Worm (Caenorhabditis elegans): ENCODE results near the gene C05D12.3.

C05D12.3 gene

DNA sequence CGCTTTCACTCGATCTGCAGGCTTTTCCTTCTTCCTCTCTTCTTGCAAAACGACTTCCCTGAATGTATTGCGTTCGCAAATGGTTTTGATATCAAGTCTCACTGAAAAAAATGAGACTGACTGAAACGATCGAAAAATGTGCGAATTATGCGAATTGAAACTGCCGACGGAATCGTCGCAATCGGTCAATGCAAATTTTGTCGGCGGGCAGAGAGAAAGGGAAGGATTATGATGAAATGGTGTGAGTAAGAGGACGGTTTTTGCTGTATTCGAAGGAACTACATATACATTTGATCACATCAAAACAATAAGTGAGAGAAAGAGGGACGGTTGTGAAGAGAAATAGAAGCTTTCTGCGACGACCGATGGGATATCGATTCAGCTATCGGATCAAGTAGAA lies 9.4 kb upstream of the C05D12.3 start, which contains the start of gene C05D12.1:
TSS of gene C05D12.1 (minus strand) at position 101 of the 400 bp plus-strand sequence.
- no peak for TF ChIP-seq nhr-43 (tag; optimal IDR thresholded peaks at IDR 0.05; ENCODE audit: poor library complexity, severe bottlenecking)
- TF ChIP-seq fkh-10 (GFP tag; optimal IDR thresholded peaks at IDR 0.05), result no peak
- TF ChIP-seq nhr-237 (tag; optimal IDR thresholded peaks at IDR 0.05), result no peak
- no peak for TF ChIP-seq elt-3 (tag; optimal IDR thresholded peaks at IDR 0.05)
- TF ChIP-seq ceh-82 (tag; optimal IDR thresholded peaks at IDR 0.05), result no peak
- TF ChIP-seq ztf-4 (tag; optimal IDR thresholded peaks at IDR 0.05), result no peak
- TF ChIP-seq daf-12 (tag; optimal IDR thresholded peaks at IDR 0.05), result no peak
- no peak for TF ChIP-seq tbx-2 (tag; optimal IDR thresholded peaks at IDR 0.05)
- TF ChIP-seq pha-4 (tag; optimal IDR thresholded peaks at IDR 0.05), result no peak
- no peak for TF ChIP-seq nhr-25 (tag; optimal IDR thresholded peaks at IDR 0.05)
- no peak for TF ChIP-seq nhr-67 (tag; optimal IDR thresholded peaks at IDR 0.05)
- TF ChIP-seq eor-1 (tag; optimal IDR thresholded peaks at IDR 0.05), result no peak
- no peak for TF ChIP-seq ceh-16 (tag; optimal IDR thresholded peaks at IDR 0.05)

DNA sequence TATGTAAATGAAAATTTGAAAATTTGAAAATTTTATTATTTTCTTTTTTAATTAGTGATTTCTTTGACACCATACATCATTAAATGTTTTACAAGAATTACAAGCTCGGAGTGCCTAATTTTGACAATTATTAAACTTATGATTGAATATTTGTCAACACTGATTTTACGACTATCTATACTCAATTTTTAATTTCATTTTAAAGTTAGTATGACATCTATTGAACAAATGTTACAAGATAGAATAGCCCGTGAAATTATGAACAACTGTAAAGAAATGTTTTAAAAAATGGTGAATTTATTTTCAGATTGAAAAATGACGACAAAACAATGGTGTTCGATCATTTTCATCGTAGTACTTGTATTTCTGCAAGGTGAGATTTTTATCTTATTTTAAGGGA lies 7.1 kb upstream of the C05D12.3 start, which contains the start of gene C05D12.2:
TSS of gene C05D12.2 (plus strand) at position 301 of the 400 bp plus-strand sequence.
- TF ChIP-seq ztf-4 (tag; optimal IDR thresholded peaks at IDR 0.05) (no peak), skn-1 (tag; optimal IDR thresholded peaks at IDR 0.05) (no peak), lin-39 (tag; optimal IDR thresholded peaks at IDR 0.05) (no peak), mdl-1 (tag; optimal IDR thresholded peaks at IDR 0.05) (no peak), fkh-10 (GFP tag; optimal IDR thresholded peaks at IDR 0.05) (no peak), lsy-12 (tag; optimal IDR thresholded peaks at IDR 0.05) (no peak)

DNA sequence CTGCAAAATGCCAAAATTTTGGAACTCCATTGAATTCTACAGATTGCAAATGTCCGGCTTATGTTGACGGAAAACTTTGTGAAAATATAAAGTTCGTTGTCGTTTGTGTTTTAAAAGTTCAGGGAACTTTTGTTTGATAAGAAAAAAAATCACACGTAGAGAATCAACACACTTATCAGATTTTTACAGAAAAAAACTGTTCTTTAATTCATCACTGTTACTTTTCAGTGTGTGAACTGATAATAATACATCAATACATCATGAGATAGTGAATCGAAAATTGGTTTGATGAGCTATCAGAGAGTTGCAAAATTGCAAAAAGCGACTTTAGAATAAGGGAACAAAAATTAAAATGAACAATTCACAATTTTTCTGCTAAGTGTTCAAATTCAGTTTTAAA lies 6.6 kb upstream of the C05D12.3 start:
- TF ChIP-seq pqm-1 (tag; optimal IDR thresholded peaks at IDR 0.05) (peak; percentile 88), nhr-25 (tag; optimal IDR thresholded peaks at IDR 0.05) (no peak), elt-2 (tag; optimal IDR thresholded peaks at IDR 0.05) (peak; percentile 80), elt-1 (tag; optimal IDR thresholded peaks at IDR 0.05) (no peak), jun-1 (tag; optimal IDR thresholded peaks at IDR 0.05) (peak; percentile 7), nhr-28 (tag; optimal IDR thresholded peaks at IDR 0.05) (no peak), pha-4 (tag; optimal IDR thresholded peaks at IDR 0.05) (peak; percentile 68)

DNA sequence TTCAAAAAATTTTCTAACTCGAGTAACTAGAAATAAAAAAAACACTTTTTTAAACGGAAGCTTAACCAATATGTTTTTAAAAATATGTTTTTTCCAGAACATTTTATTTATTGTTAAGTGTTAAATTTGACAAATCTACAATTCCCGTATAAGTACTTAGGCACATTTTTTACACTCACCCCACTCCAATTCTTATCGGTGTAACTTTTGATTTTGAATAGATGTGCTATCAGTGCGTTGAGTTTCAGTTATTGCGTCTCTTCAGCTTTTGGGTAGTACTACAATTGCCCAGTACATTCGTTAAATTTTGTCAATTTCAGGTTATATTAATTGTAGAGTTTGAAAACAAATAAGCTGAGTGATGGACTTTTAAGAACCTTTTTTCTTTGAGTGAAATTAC lies 1.0 kb upstream of the C05D12.3 start:
- TF ChIP-seq nhr-11 (tag; optimal IDR thresholded peaks at IDR 0.05), result no peak
- no peak for TF ChIP-seq nhr-28 (tag; optimal IDR thresholded peaks at IDR 0.05)
- TF ChIP-seq ztf-4 (tag; optimal IDR thresholded peaks at IDR 0.05), result no peak
- no peak for TF ChIP-seq pha-4 (tag; optimal IDR thresholded peaks at IDR 0.05)
- TF ChIP-seq snpc-4 (tag; optimal IDR thresholded peaks at IDR 0.05), result no peak
- peak; percentile 51 for TF ChIP-seq pqm-1 (tag; optimal IDR thresholded peaks at IDR 0.05)
- TF ChIP-seq nhr-23 (tag; optimal IDR thresholded peaks at IDR 0.05), result no peak
- peak; percentile 32 for TF ChIP-seq elt-2 (tag; optimal IDR thresholded peaks at IDR 0.05)
- TF ChIP-seq sea-2 (GFP tag; optimal IDR thresholded peaks at IDR 0.05), result no peak
- TF ChIP-seq aly-2 (tag; optimal IDR thresholded peaks at IDR 0.05), result no peak
- no peak for TF ChIP-seq fkh-2 (tag; optimal IDR thresholded peaks at IDR 0.05)

DNA sequence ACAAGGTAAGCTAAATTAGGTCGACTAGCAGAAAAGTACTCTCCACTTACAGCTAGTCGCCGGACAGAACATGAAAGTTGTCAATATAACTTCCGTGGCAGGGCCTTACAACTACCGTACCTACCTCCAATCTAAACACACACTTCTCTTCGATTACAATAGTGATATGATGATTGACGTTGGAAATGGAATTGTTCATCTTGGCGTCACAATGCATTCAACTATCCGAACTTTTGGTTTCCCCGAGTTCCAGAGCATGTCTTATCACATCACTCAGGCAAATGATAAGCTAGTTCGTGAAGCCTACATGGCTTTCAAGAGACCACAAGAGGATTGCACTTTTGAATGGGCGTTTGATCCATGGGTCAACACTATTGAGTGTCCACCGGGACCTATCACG lies 2.3 kb downstream of the C05D12.3 start:
- TF ChIP-seq lin-15B (tag; optimal IDR thresholded peaks at IDR 0.05), result no peak
- peak; percentile 56 for TF ChIP-seq elt-2 (tag; optimal IDR thresholded peaks at IDR 0.05)
- no peak for TF ChIP-seq nhr-11 (tag; optimal IDR thresholded peaks at IDR 0.05)
- no peak for TF ChIP-seq pha-4 (tag; optimal IDR thresholded peaks at IDR 0.05)
- no peak for TF ChIP-seq unc-39 (tag; optimal IDR thresholded peaks at IDR 0.05)
- TF ChIP-seq aly-2 (tag; optimal IDR thresholded peaks at IDR 0.05), result no peak
- TF ChIP-seq ztf-4 (tag; optimal IDR thresholded peaks at IDR 0.05), result no peak
- TF ChIP-seq nhr-43 (tag; optimal IDR thresholded peaks at IDR 0.05; ENCODE audit: poor library complexity, severe bottlenecking), result no peak
- no peak for TF ChIP-seq ceh-16 (tag; optimal IDR thresholded peaks at IDR 0.05)
- TF ChIP-seq nfya-1 (tag; optimal IDR thresholded peaks at IDR 0.05; ENCODE audit: insufficient read depth), result no peak
- TF ChIP-seq pqm-1 (tag; optimal IDR thresholded peaks at IDR 0.05), result peak; percentile 1
- TF ChIP-seq jun-1 (tag; optimal IDR thresholded peaks at IDR 0.05), result no peak
- no peak for TF ChIP-seq ztf-11 (tag; optimal IDR thresholded peaks at IDR 0.05)
- TF ChIP-seq nhr-237 (tag; optimal IDR thresholded peaks at IDR 0.05), result no peak
- no peak for TF ChIP-seq R02D3.7 (tag; optimal IDR thresholded peaks at IDR 0.05)
- no peak for TF ChIP-seq fos-1 (tag; optimal IDR thresholded peaks at IDR 0.05)

Data from whole organism, L3 larva.